Worm (Caenorhabditis elegans): Measurements from ENCODE around the gene nep-5.

- TF ChIP-seq him-1 (tag; optimal IDR thresholded peaks at IDR 0.05), result no peak
- no peak for TF ChIP-seq W03F9.2 (tag; optimal IDR thresholded peaks at IDR 0.05)
Measured at ce11 chrII:5449219-5449618, 38.7 kb upstream of the nep-5 start.
